Fruit fly (Drosophila melanogaster): Measurements from ENCODE around the gene mRpL38.
A peak's percentile ranks its signal among the peaks of the same experiment; 100 is the strongest.

The mRpL38 gene

DNA sequence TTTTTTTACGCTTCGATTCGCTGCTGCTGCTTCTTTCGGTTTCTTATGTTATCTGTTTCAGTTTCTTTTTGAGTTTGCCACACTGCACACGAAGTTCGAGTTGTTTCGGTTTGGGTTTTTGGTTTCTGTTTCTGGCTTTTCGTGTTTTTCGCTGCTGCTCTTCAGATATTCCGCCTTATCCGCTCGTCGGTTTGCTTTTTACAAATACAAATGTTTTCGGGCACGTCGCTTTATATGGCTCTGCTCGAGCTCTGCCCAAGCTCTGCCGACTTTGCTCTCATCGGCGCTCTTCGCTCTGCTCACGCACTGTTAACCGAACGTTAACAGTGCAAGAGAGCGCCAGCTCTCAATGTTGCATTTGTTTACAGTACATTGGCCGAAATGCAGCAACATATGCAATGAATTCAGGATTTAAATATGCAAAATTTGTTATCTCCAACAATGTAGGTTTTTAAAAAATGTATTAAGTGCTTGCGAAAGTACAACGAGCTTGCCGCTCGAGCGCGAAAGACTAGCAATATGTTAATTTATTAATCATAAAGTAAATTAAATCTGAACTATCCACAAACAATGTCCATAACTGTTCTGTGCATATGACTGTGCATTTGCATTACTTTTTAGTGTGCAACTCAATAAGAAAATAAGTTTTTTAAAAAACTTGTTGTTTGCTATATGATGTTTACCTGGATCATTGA is 14.7 kb upstream of the mRpL38 start (continued):
- TF ChIP-seq yki (optimal IDR thresholded peaks at IDR 0.05) (peak; percentile 37), Opbp (GFP tag; IDR thresholded peaks at IDR 0.05; ENCODE audit: partially characterized antibody) (peak; percentile 45; the same call in 1 of the 3 replicates), CG18262 (tag; optimal IDR thresholded peaks at IDR 0.05) (peak; percentile 44), sna (GFP tag; IDR thresholded peaks at IDR 0.05; ENCODE audit: partially characterized antibody) (no peak), CG31441 (GFP tag; IDR thresholded peaks at IDR 0.05) (0 out of 2 replicates have a peak, but pooled peaks have one; percentile 10), inv (GFP tag; IDR thresholded peaks at IDR 0.05; ENCODE audit: partially characterized antibody) (0 out of 2 replicates have a peak, but pooled peaks have one; percentile 9), CG3838 (GFP tag; optimal IDR thresholded peaks at IDR 0.05) (peak; percentile 23), Lpt (GFP tag; optimal IDR thresholded peaks at IDR 0.05) (no peak), CG7839 (tag; optimal IDR thresholded peaks at IDR 0.05) (peak; percentile 5), CG5180 (GFP tag; optimal IDR thresholded peaks at IDR 0.05) (peak; percentile 22), dmrt11E (tag; optimal IDR thresholded peaks at IDR 0.05) (peak; percentile 11), ato (GFP tag; IDR thresholded peaks at IDR 0.05; ENCODE audit: partially characterized antibody) (peak; percentile 9; the same call in 1 of the 2 replicates), PHDP (tag; optimal IDR thresholded peaks at IDR 0.05) (peak; percentile 1), caup (GFP tag; optimal IDR thresholded peaks at IDR 0.05; ENCODE audit: severe bottlenecking) (peak; percentile 1), Oli (tag; optimal IDR thresholded peaks at IDR 0.05) (peak; percentile 25), B-H2 (GFP tag; optimal IDR thresholded peaks at IDR 0.05) (no peak), cg (GFP tag; optimal IDR thresholded peaks at IDR 0.05) (peak; percentile 45), Trl (optimal IDR thresholded peaks at IDR 0.05) (peak; percentile 76 to 88), Trl (GFP tag; optimal IDR thresholded peaks at IDR 0.05) (no peak), zfh1 (GFP tag; IDR thresholded peaks at IDR 0.05) (no peak), Atf6 (GFP tag; IDR thresholded peaks at IDR 0.05) (no peak), CG1603 (tag; optimal IDR thresholded peaks at IDR 0.05) (peak; percentile 6), wor (GFP tag; IDR thresholded peaks at IDR 0.05) (no peak), lab (GFP tag; optimal IDR thresholded peaks at IDR 0.05) (peak; percentile 37), CG2199 (GFP tag; IDR thresholded peaks at IDR 0.05) (peak; percentile 70; the same call in 2 of the 3 replicates), tio (GFP tag; optimal IDR thresholded peaks at IDR 0.05) (peak; percentile 6), CG10431 (GFP tag; optimal IDR thresholded peaks at IDR 0.05) (peak; percentile 23), stwl (tag; optimal IDR thresholded peaks at IDR 0.05) (peak; percentile 20), Meics (GFP tag; optimal IDR thresholded peaks at IDR 0.05) (peak; percentile 3), CG12744 (GFP tag; optimal IDR thresholded peaks at IDR 0.05) (no peak), lola (GFP tag; optimal IDR thresholded peaks at IDR 0.05) (peak in 1 of 3 experiments; percentile 8), Awh (GFP tag; IDR thresholded peaks at IDR 0.05) (no peak), Bgb (GFP tag; IDR thresholded peaks at IDR 0.05; ENCODE audit: partially characterized antibody) (peak; percentile 24; the same call in 1 of the 2 replicates), NC2β (GFP tag; optimal IDR thresholded peaks at IDR 0.05) (peak; percentile 15), Med (GFP tag) (peak; percentile 81), Sox102F (GFP tag; optimal IDR thresholded peaks at IDR 0.05) (peak; percentile 11)

DNA sequence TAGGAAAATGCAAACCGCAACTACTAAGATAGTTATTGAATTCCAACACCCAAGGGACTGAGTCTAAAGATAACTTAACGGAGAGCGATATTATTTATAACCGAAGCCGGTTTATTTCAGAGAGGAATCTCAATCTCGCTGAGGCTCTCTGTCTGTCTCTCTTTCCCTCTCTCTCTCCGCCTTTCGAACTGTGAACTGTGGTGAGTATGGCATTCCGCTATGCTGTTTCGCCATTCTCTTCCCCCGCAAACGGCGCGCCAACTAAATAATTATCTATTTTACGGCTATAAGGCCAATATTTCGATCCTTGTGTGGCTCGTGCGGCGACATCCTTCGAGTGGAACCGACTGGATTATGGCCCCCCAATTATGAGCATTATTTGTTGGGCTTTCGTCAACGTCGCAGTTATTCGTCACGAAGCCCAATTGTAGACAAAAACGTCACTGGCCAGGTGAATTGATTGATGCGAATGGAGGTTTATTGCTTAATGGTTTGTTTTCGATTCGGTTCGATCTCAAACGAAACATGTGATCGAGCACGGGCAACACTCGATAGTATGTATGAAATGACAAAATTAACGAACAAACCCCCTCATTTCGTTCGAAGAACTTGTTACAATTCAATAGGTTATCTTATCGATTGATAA is 13.8 kb upstream of the mRpL38 start:
- no peak for TF ChIP-seq HLHmδ (GFP tag; optimal IDR thresholded peaks at IDR 0.05)
- TF ChIP-seq CG17568 (GFP tag; optimal IDR thresholded peaks at IDR 0.05), result peak; percentile 4
- no peak for TF ChIP-seq otp (GFP tag; IDR thresholded peaks at IDR 0.05)
- no peak for TF ChIP-seq shn (GFP tag; optimal IDR thresholded peaks at IDR 0.05)
- TF ChIP-seq CG8290 (GFP tag; optimal IDR thresholded peaks at IDR 0.05), result no peak
- TF ChIP-seq CG8290 (tag; optimal IDR thresholded peaks at IDR 0.05), result peak in 1 of 2 experiments; percentile 13
- peak; percentile 46 for TF ChIP-seq Deaf1 (tag; optimal IDR thresholded peaks at IDR 0.05)
- TF ChIP-seq CG10654 (GFP tag; optimal IDR thresholded peaks at IDR 0.05), result no peak
- peak; percentile 57 for TF ChIP-seq Med (GFP tag)
- TF ChIP-seq nerfin-1 (tag; optimal IDR thresholded peaks at IDR 0.05), result peak; percentile 62
- peak; percentile 70 for TF ChIP-seq abd-A (tag; optimal IDR thresholded peaks at IDR 0.05)
- no peak for TF ChIP-seq zfh1 (GFP tag; IDR thresholded peaks at IDR 0.05)
- peak; percentile 33 for TF ChIP-seq grau (tag; optimal IDR thresholded peaks at IDR 0.05)
- peak; percentile 34 for TF ChIP-seq CG13894 (tag; optimal IDR thresholded peaks at IDR 0.05)
- peak; percentile 11; the same call in 1 of the 2 replicates for TF ChIP-seq CG32532 (GFP tag; IDR thresholded peaks at IDR 0.05)

All from whole organism, embryonic.